Worm (Caenorhabditis elegans) whole organism, late embryonic: Measurements from ENCODE around the gene tsen-54.

Experiments used
- C08G9.2 ChIP-seq: sonication (generic microtip); optimal IDR thresholded peaks from 2 replicates; lab custom pipeline; 2016; ENCODE audit warnings: mild to moderate bottlenecking, missing genetic modification characterization, moderate library complexity, missing compliant biosample characterization
- F13H6.1 ChIP-seq: sonication (generic microtip); optimal IDR thresholded peaks from 2 replicates; lab custom pipeline; 2016; ENCODE audit warnings: missing genetic modification characterization, missing compliant biosample characterization
- K09A11.1 ChIP-seq: sonication (generic microtip); optimal IDR thresholded peaks from 2 replicates; lab custom pipeline; 2017; ENCODE audit warnings: antibody characterized with exemption, mild to moderate bottlenecking, missing genetic modification characterization, missing compliant biosample characterization; ENCODE audit not compliant: insufficient read depth
- ceh-18 ChIP-seq: sonication (generic microtip); optimal IDR thresholded peaks from 2 replicates; lab custom pipeline; 2016; ENCODE audit warnings: missing genetic modification characterization, missing compliant biosample characterization
- ceh-24 ChIP-seq: sonication (generic microtip); optimal IDR thresholded peaks from 2 replicates; lab custom pipeline; 2016; ENCODE audit warnings: mild to moderate bottlenecking, missing genetic modification characterization, missing compliant biosample characterization
- ceh-34 ChIP-seq: sonication (generic microtip); optimal IDR thresholded peaks from 2 replicates; lab custom pipeline; 2016; ENCODE audit warnings: mild to moderate bottlenecking, missing genetic modification characterization, missing compliant biosample characterization
- ceh-45 ChIP-seq: fragments of 200-800 bp; sonication (Bioruptor generic); IDR thresholded peaks from 2 replicates; pipeline ENCODE4 v1.3.6; 2022; ENCODE audit warnings: missing genetic modification reagents, missing genetic modification characterization, missing compliant biosample characterization
- ceh-48 ChIP-seq: sonication (generic microtip); optimal IDR thresholded peaks from 2 replicates; lab custom pipeline; 2016; ENCODE audit warnings: missing genetic modification characterization, inconsistent platforms, missing compliant biosample characterization
- ceh-6 ChIP-seq: fragments of 200-800 bp; sonication (Bioruptor generic); optimal IDR thresholded peaks from 2 replicates; lab custom pipeline; 2018; ENCODE audit warnings: mild to moderate bottlenecking, missing genetic modification characterization, missing compliant biosample characterization
- ceh-9 ChIP-seq: sonication (generic microtip); optimal IDR thresholded peaks from 2 replicates; lab custom pipeline; 2016; ENCODE audit warnings: mild to moderate bottlenecking, missing genetic modification characterization, inconsistent platforms, missing compliant biosample characterization
- dve-1 ChIP-seq: sonication (generic microtip); optimal IDR thresholded peaks from 2 replicates; lab custom pipeline; 2017; ENCODE audit warnings: antibody characterized with exemption, mild to moderate bottlenecking, missing genetic modification characterization, missing compliant biosample characterization
- elt-2 ChIP-seq: sonication (generic microtip); optimal IDR thresholded peaks from 2 replicates; lab custom pipeline; 2016; ENCODE audit warnings: missing genetic modification reagents, missing genetic modification characterization, missing compliant biosample characterization
- elt-4 ChIP-seq: sonication (generic microtip); optimal IDR thresholded peaks from 2 replicates; lab custom pipeline; 2016; ENCODE audit warnings: missing genetic modification characterization, missing compliant biosample characterization
- eyg-1 ChIP-seq: sonication (generic microtip); optimal IDR thresholded peaks from 2 replicates; lab custom pipeline; 2016; ENCODE audit warnings: missing genotype, missing genetic modification characterization, missing compliant biosample characterization
- fkh-10 ChIP-seq: fragments of 150-350 bp; optimal IDR thresholded peaks from 2 replicates; lab custom pipeline; 2014; ENCODE audit warnings: missing biosample characterization, missing genetic modification reagents, missing genetic modification characterization
- fkh-6 ChIP-seq: sonication (generic microtip); optimal IDR thresholded peaks from 2 replicates; lab custom pipeline; 2016; ENCODE audit warnings: missing genetic modification characterization, missing compliant biosample characterization
- gmeb-2 ChIP-seq: sonication (generic microtip); optimal IDR thresholded peaks from 2 replicates; lab custom pipeline; 2016; ENCODE audit warnings: missing genetic modification characterization, inconsistent platforms, missing compliant biosample characterization
- hlh-13 ChIP-seq: fragments of 200-800 bp; sonication (Bioruptor generic); optimal IDR thresholded peaks from 2 replicates; lab custom pipeline; 2018; ENCODE audit warnings: mild to moderate bottlenecking, missing genetic modification characterization, missing compliant biosample characterization
- hlh-6 ChIP-seq: sonication (generic microtip); optimal IDR thresholded peaks from 2 replicates; lab custom pipeline; 2016; ENCODE audit warnings: missing genotype, missing genetic modification characterization, missing compliant biosample characterization
- hlh-8 ChIP-seq: sonication (generic microtip); optimal IDR thresholded peaks from 2 replicates; lab custom pipeline; 2016; ENCODE audit warnings: missing genotype, missing genetic modification characterization, missing compliant biosample characterization
- lin-11 ChIP-seq: fragments of 200-800 bp; sonication (Bioruptor generic); optimal IDR thresholded peaks from 2 replicates; lab custom pipeline; 2018; ENCODE audit warnings: mild to moderate bottlenecking, missing genetic modification characterization, missing compliant biosample characterization
- madf-2 ChIP-seq: sonication (generic microtip); optimal IDR thresholded peaks from 2 replicates; lab custom pipeline; 2017; ENCODE audit warnings: missing genetic modification characterization, missing compliant biosample characterization
- nfya-1 ChIP-seq: sonication (generic microtip); optimal IDR thresholded peaks from 2 replicates; lab custom pipeline; 2017; ENCODE audit warnings: missing genetic modification characterization, mild to moderate bottlenecking, missing compliant biosample characterization, antibody characterized with exemption, moderate library complexity
- npax-4 ChIP-seq: sonication (generic microtip); optimal IDR thresholded peaks from 2 replicates; lab custom pipeline; 2016; ENCODE audit warnings: missing genetic modification characterization, missing compliant biosample characterization
- pag-3 ChIP-seq: sonication (generic microtip); optimal IDR thresholded peaks from 2 replicates; lab custom pipeline; 2016; ENCODE audit warnings: missing compliant biosample characterization, missing genetic modification characterization, borderline replicate concordance
- pat-9 ChIP-seq: fragments of 200-800 bp; sonication (Bioruptor generic); optimal IDR thresholded peaks from 2 replicates; lab custom pipeline; 2018; ENCODE audit warnings: mild to moderate bottlenecking, missing genetic modification characterization, moderate library complexity, missing compliant biosample characterization
- pax-1 ChIP-seq: fragments of 150-350 bp; optimal IDR thresholded peaks from 2 replicates; lab custom pipeline; 2014; ENCODE audit warnings: missing biosample characterization, missing genetic modification characterization
- pha-4 ChIP-seq: fragments of 150-350 bp; optimal IDR thresholded peaks from 2 replicates; lab custom pipeline; 2018; ENCODE audit warnings: missing biosample characterization, missing genetic modification reagents, missing genetic modification characterization
- ref-2 ChIP-seq: sonication (generic microtip); optimal IDR thresholded peaks from 2 replicates; lab custom pipeline; 2016; ENCODE audit warnings: missing genetic modification characterization, missing compliant biosample characterization
- rnt-1 ChIP-seq: sonication (generic microtip); optimal IDR thresholded peaks from 2 replicates; lab custom pipeline; 2016; ENCODE audit warnings: missing genetic modification characterization, missing compliant biosample characterization
- sdc-2 ChIP-seq: sonication (generic microtip); optimal IDR thresholded peaks from 2 replicates; lab custom pipeline; 2016; ENCODE audit warnings: missing genotype, missing genetic modification characterization, missing compliant biosample characterization
- sox-4 ChIP-seq: sonication (generic microtip); optimal IDR thresholded peaks from 2 replicates; lab custom pipeline; 2017; ENCODE audit warnings: mild to moderate bottlenecking, missing genetic modification characterization, inconsistent platforms, missing compliant biosample characterization
- syd-9 ChIP-seq: sonication (generic microtip); optimal IDR thresholded peaks from 2 replicates; lab custom pipeline; 2016; ENCODE audit warnings: mild to moderate bottlenecking, missing genetic modification characterization, moderate library complexity, missing compliant biosample characterization
- tbx-2 ChIP-seq: sonication (generic microtip); optimal IDR thresholded peaks from 2 replicates; lab custom pipeline; 2016; ENCODE audit warnings: missing genetic modification characterization, missing compliant biosample characterization
- unc-3 ChIP-seq, 2 experiments: fragments of 200-800 bp in 1 of 2; sonication (Bioruptor generic) in 1 of 2; sonication (generic microtip) in 1 of 2; conservative IDR thresholded peaks in 1 of 2; optimal IDR thresholded peaks in 1 of 2; 2 replicates each; pipeline versions ENCODE4 v1.3.6 to Lab custom; 2016 to 2022; ENCODE audit warnings: missing compliant biosample characterization in 2 of 2, missing genetic modification characterization in 2 of 2, missing genetic modification reagents in 1 of 2
- unc-42 ChIP-seq: sonication (generic microtip); optimal IDR thresholded peaks from 2 replicates; lab custom pipeline; 2016; ENCODE audit warnings: missing genotype, missing genetic modification characterization, missing compliant biosample characterization
- unc-55 ChIP-seq: sonication (generic microtip); optimal IDR thresholded peaks from 2 replicates; lab custom pipeline; 2017; ENCODE audit warnings: missing biosample characterization, missing genetic modification reagents, missing genetic modification characterization
- unc-86 ChIP-seq: sonication (generic microtip); optimal IDR thresholded peaks from 2 replicates; lab custom pipeline; 2016; ENCODE audit warnings: missing genetic modification characterization, missing compliant biosample characterization
- zip-5 ChIP-seq: sonication (generic microtip); optimal IDR thresholded peaks from 2 replicates; lab custom pipeline; 2016; ENCODE audit warnings: missing genetic modification characterization, missing compliant biosample characterization
- ztf-16 ChIP-seq: sonication (generic microtip); optimal IDR thresholded peaks from 2 replicates; lab custom pipeline; 2017; ENCODE audit warnings: missing genetic modification characterization, missing compliant biosample characterization

The tsen-54 gene

ce11 chrIV:1953132-1953629 is 5.2 kb downstream of the tsen-54 start, which contains the start of gene F52C12.2:
F52C12.2 (plus strand) TSS chrIV:1953579.
- TF ChIP-seq ceh-45 (GFP tag; lab: Robert Waterston, UW) (no peak), pha-4 (tag; lab: Kevin White, UChicago) (no peak), elt-4 (tag; lab: Kevin White, UChicago) (no peak), dve-1 (no peak), hlh-13 (GFP tag; lab: Kevin White, UChicago) (no peak), C08G9.2 (tag; lab: Kevin White, UChicago) (no peak), ceh-6 (no peak), nfya-1 (no peak), unc-55 (GFP tag; lab: Kevin White, UChicago) (no peak), lin-11 (tag; lab: Kevin White, UChicago) (no peak), ceh-24 (no peak), eyg-1 (no peak), ref-2 (tag; lab: Kevin White, UChicago) (no peak), fkh-10 (GFP tag; lab: Kevin White, UChicago) (no peak), ceh-48 (tag; lab: Kevin White, UChicago) (peak; percentile 5), pax-1 (no peak), fkh-6 (tag; lab: Kevin White, UChicago) (no peak), zip-5 (tag; lab: Kevin White, UChicago) (no peak), hlh-6 (tag; lab: Kevin White, UChicago) (no peak), madf-2 (no peak), ztf-16 (no peak), unc-86 (tag; lab: Kevin White, UChicago) (peak; percentile 19), ceh-9 (no peak), npax-4 (tag; lab: Kevin White, UChicago) (no peak), ceh-34 (tag; lab: Kevin White, UChicago) (no peak), tbx-2 (no peak), unc-42 (tag; lab: Kevin White, UChicago) (peak; percentile 63), pag-3 (tag; lab: Kevin White, UChicago) (no peak), unc-3 (GFP tag; conservative IDR thresholded peaks at IDR 0.05; lab: Robert Waterston, UW) (no peak), unc-3 (tag; optimal IDR thresholded peaks at IDR 0.05; lab: Kevin White, UChicago) (no peak), syd-9 (no peak), pat-9 (tag; lab: Kevin White, UChicago) (no peak), elt-2 (tag; lab: Kevin White, UChicago) (peak; percentile 45)
- TF ChIP-seq, all 69 proteins: peak for 4

- TF ChIP-seq elt-2 (tag; lab: Kevin White, UChicago) = no peak
- TF ChIP-seq rnt-1 = no peak
- TF ChIP-seq unc-42 (tag; lab: Kevin White, UChicago) = no peak
Observed at ce11 chrIV:1956411-1956810, 8.4 kb downstream of the tsen-54 start, which contains the start of gene F52C12.6. F52C12.6 (plus strand) TSS chrIV:1956711.

ce11 chrIV:1959554-1959953 is 11.6 kb downstream of the tsen-54 start, which contains the start of gene tdpo-1:
tdpo-1 (plus strand) TSS chrIV:1959854.
- TF ChIP-seq K09A11.1 (tag; lab: Kevin White, UChicago) (no peak), sdc-2 (tag; lab: Kevin White, UChicago) (no peak)
- TF ChIP-seq, all 69 proteins: peak for 0

ce11 chrIV:1963247-1963646 is 15.3 kb downstream of the tsen-54 start, which contains the start of gene ulp-3:
ulp-3 (plus strand) TSS chrIV:1963634.
- TF ChIP-seq ceh-18 (tag; lab: Kevin White, UChicago) = no peak
- no peak for TF ChIP-seq gmeb-2 (tag; lab: Kevin White, UChicago)
- TF ChIP-seq sox-4 (tag; lab: Kevin White, UChicago) = no peak
- no peak for TF ChIP-seq ceh-24
- no peak for TF ChIP-seq pax-1
- TF ChIP-seq hlh-8 (tag; lab: Kevin White, UChicago) = no peak
- no peak for TF ChIP-seq lin-11 (tag; lab: Kevin White, UChicago)
- no peak for TF ChIP-seq F13H6.1 (tag; lab: Kevin White, UChicago)
